Worm (Caenorhabditis elegans) whole organism, L4/young adult: ENCODE data around the gene F54D5.7.

ENCODE experiments used
- W03F9.2 ChIP-seq: fragments of 150-350 bp; optimal IDR thresholded peaks from 2 replicates; lab custom pipeline; 2014; ENCODE audit warnings: missing biosample characterization, missing genetic modification characterization
- dao-5 ChIP-seq: sonication (generic microtip); optimal IDR thresholded peaks from 2 replicates; lab custom pipeline; 2016; ENCODE audit warnings: missing genotype, missing genetic modification characterization, moderate library complexity, missing compliant biosample characterization
- him-1 ChIP-seq: sonication (generic microtip); optimal IDR thresholded peaks from 2 replicates; lab custom pipeline; 2016; ENCODE audit warnings: missing genotype, missing genetic modification reagents, missing genetic modification characterization, missing compliant biosample characterization

- TF ChIP-seq W03F9.2 (tag; lab: Kevin White, UChicago) (no peak), dao-5 (no peak), him-1 (tag; lab: Kevin White, UChicago) (no peak)
These were observed 19.8 kb downstream of the F54D5.7 start, which contains the start of gene F54D5.5 for ce11 chrII:11566970-11567711.
